Fruit fly (Drosophila melanogaster): ENCODE measurements around the gene CG11885.
A peak's percentile ranks its signal among the peaks of the same experiment; 100 is the strongest.

The CG11885 gene

dm6 chr2L:430820-431628 lies 9.8 kb upstream of the CG11885 start, which contains the start of gene ex (continued):
- TF ChIP-seq fd3F (GFP tag; optimal IDR thresholded peaks at IDR 0.05) (peak; percentile 20), Hmr (GFP tag; optimal IDR thresholded peaks at IDR 0.05) (peak; percentile 85), CG3838 (GFP tag; optimal IDR thresholded peaks at IDR 0.05) (no peak), bigmax (GFP tag; optimal IDR thresholded peaks at IDR 0.05) (no peak), Hand (GFP tag; optimal IDR thresholded peaks at IDR 0.05) (no peak), z (GFP tag; IDR thresholded peaks at IDR 0.05) (0 out of 3 replicates have a peak, but pooled peaks have one; percentile 45), Antp (GFP tag; optimal IDR thresholded peaks at IDR 0.05) (no peak), CG6654 (GFP tag; optimal IDR thresholded peaks at IDR 0.05) (no peak), bcd (GFP tag; optimal IDR thresholded peaks at IDR 0.05) (peak; percentile 41), PHDP (tag; optimal IDR thresholded peaks at IDR 0.05) (peak; percentile 75), D19B (GFP tag; optimal IDR thresholded peaks at IDR 0.05) (no peak), mirr (GFP tag; optimal IDR thresholded peaks at IDR 0.05) (peak; percentile 63), pum (GFP tag; optimal IDR thresholded peaks at IDR 0.05) (no peak), CG15269 (tag; optimal IDR thresholded peaks at IDR 0.05) (peak; percentile 67), CG16813 (GFP tag; IDR thresholded peaks at IDR 0.05; ENCODE audit: partially characterized antibody) (no peak), Xrp1 (GFP tag; IDR thresholded peaks at IDR 0.05) (peak; percentile 60), CG15601 (tag; optimal IDR thresholded peaks at IDR 0.05) (peak; percentile 78), CG4282 (GFP tag; optimal IDR thresholded peaks at IDR 0.05) (peak; percentile 20), stwl (tag; optimal IDR thresholded peaks at IDR 0.05) (no peak), pita (GFP tag; optimal IDR thresholded peaks at IDR 0.05) (no peak), CG7928 (GFP tag; optimal IDR thresholded peaks at IDR 0.05) (peak; percentile 8), CG3407 (GFP tag; optimal IDR thresholded peaks at IDR 0.05) (peak; percentile 73), scrt (GFP tag; optimal IDR thresholded peaks at IDR 0.05) (peak; percentile 56), CG18764 (GFP tag; optimal IDR thresholded peaks at IDR 0.05) (peak; percentile 32), rib (GFP tag; IDR thresholded peaks at IDR 0.05) (peak; percentile 66), CG31224 (GFP tag; IDR thresholded peaks at IDR 0.05) (no peak), croc (GFP tag; conservative IDR thresholded peaks at IDR 0.05) (no peak), MBD-R2 (GFP tag; IDR thresholded peaks at IDR 0.05) (no peak; the same call in 1 of the 2 replicates), CG8924 (tag; optimal IDR thresholded peaks at IDR 0.05) (peak; percentile 84), Six4 (GFP tag; optimal IDR thresholded peaks at IDR 0.05) (no peak), CG12155 (GFP tag; optimal IDR thresholded peaks at IDR 0.05) (no peak), CG30020 (tag; optimal IDR thresholded peaks at IDR 0.05) (no peak), CG2202 (tag; optimal IDR thresholded peaks at IDR 0.05) (peak; percentile 70), cad (GFP tag; optimal IDR thresholded peaks at IDR 0.05) (peak; percentile 61), NK7.1 (GFP tag; optimal IDR thresholded peaks at IDR 0.05) (peak; percentile 13), ttk (GFP tag; IDR thresholded peaks at IDR 0.05) (no peak), Sry-β (GFP tag; optimal IDR thresholded peaks at IDR 0.05) (peak; percentile 5), chm (GFP tag; IDR thresholded peaks at IDR 0.05) (peak; percentile 68), ind (GFP tag; optimal IDR thresholded peaks at IDR 0.05) (no peak), tna (GFP tag; IDR thresholded peaks at IDR 0.05; ENCODE audit: partially characterized antibody) (no peak), CG4854 (GFP tag; optimal IDR thresholded peaks at IDR 0.05) (peak; percentile 31), CG2199 (GFP tag; IDR thresholded peaks at IDR 0.05) (no peak), CG1529 (GFP tag; optimal IDR thresholded peaks at IDR 0.05) (peak; percentile 62), Ssrp (tag; optimal IDR thresholded peaks at IDR 0.05) (no peak), BtbVII (GFP tag; optimal IDR thresholded peaks at IDR 0.05) (peak; percentile 75), vvl (GFP tag; IDR thresholded peaks at IDR 0.05) (peak; percentile 73), lilli (GFP tag; optimal IDR thresholded peaks at IDR 0.05) (peak; percentile 15), maf-S (GFP tag; optimal IDR thresholded peaks at IDR 0.05) (no peak), E2f2 (GFP tag; IDR thresholded peaks at IDR 0.05) (peak; percentile 27; the same call in 1 of the 2 replicates), chn (GFP tag; optimal IDR thresholded peaks at IDR 0.05) (no peak)

All from whole organism, embryonic.